Worm (Caenorhabditis elegans): ENCODE measurements around the gene srw-4.

DNA sequence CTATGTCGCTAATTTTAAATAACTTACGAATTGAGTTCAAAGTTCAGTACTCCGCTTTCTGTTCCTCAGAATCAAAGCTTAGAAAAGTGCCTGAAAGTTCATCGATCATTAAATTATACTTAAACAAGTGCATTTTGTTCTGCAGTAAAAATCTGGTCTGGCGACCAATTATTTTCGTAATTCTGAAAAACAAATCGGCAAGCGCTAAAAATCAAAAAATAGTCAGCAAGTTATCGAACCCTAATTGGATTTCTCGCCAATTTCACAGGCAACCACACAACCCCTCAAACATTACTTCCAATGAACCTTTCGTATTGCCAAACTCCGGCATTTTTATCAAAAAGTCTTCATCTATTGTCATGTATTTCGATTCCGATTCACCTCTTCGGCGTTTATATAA is 25.5 kb downstream of the srw-4 start, which contains the start of gene srh-272:
- TF ChIP-seq nhr-23 (tag; optimal IDR thresholded peaks at IDR 0.05) = no peak
- TF ChIP-seq mdl-1 (tag; optimal IDR thresholded peaks at IDR 0.05) = no peak
